Fruit fly (Drosophila melanogaster) whole organism: Measurements from ENCODE around the gene CG15922.

Experiments used
- CG8478 ChIP-seq: fragments of >200 bp; optimal IDR thresholded peaks from 2 replicates; lab custom pipeline; 2018; ENCODE audit warnings: inconsistent platforms
- Dll ChIP-seq: fragments of >200 bp; optimal IDR thresholded peaks from 2 replicates; lab custom pipeline; 2017
- EcR ChIP-seq, 2 experiments: fragments of >200 bp; optimal IDR thresholded peaks; 2 replicates each; lab custom pipeline; 2017; ENCODE audit warnings: missing biosample characterization in 2 of 2, missing genetic modification characterization in 2 of 2, missing genetic modification reagents in 2 of 2
- pan ChIP-seq: fragments of >200 bp; optimal IDR thresholded peaks from 2 replicates; lab custom pipeline; 2017
- psq ChIP-seq: fragments of >200 bp; optimal IDR thresholded peaks from 2 replicates; lab custom pipeline; 2017
- usp ChIP-seq: fragments of >200 bp; optimal IDR thresholded peaks from 2 replicates; lab custom pipeline; 2017; ENCODE audit warnings: missing biosample characterization, missing genetic modification characterization, mixed read lengths

dm6 chr3R:20605078-20605477 lies 45.0 kb upstream of the CG15922 start:
- no peak for TF ChIP-seq usp
- TF ChIP-seq psq, result no peak
- no peak for TF ChIP-seq EcR (GFP tag; optimal IDR thresholded peaks at IDR 0.05; lab: Kevin White, UChicago)
- no peak for TF ChIP-seq CG8478 (lab: Kevin White, UChicago)
- no peak for TF ChIP-seq pan (lab: Kevin White, UChicago)
- no peak for TF ChIP-seq Dll (lab: Kevin White, UChicago)
